Worm (Caenorhabditis elegans) whole organism, young adult: ENCODE measurements around the gene M05D6.1.

Experiments
- F33H1.4 ChIP-seq: fragments of 200-800 bp; sonication (Bioruptor generic); IDR thresholded peaks from 2 replicates; pipeline ENCODE4 v1.3.6; 2022; ENCODE audit warnings: missing genetic modification reagents, missing genetic modification characterization, missing compliant biosample characterization
- F37B4.10 ChIP-seq: fragments of 200-800 bp; sonication (Bioruptor generic); IDR thresholded peaks from 2 replicates; pipeline ENCODE4 v1.3.6; 2022; ENCODE audit warnings: missing genetic modification characterization, missing compliant biosample characterization
- Y53F4B.3 ChIP-seq: fragments of 200-800 bp; sonication (Bioruptor generic); IDR thresholded peaks from 2 replicates; pipeline ENCODE4 v1.3.6; 2022; ENCODE audit warnings: missing genetic modification reagents, missing genetic modification characterization, missing compliant biosample characterization
- ama-1 ChIP-seq, 3 experiments: fragments of 150-350 bp in 1 of 3; sonication (generic microtip) in 2 of 3; optimal IDR thresholded peaks; 2 replicates each; lab custom pipeline; 2014 to 2018; ENCODE audit warnings: missing biosample characterization in 2 of 3, missing genetic modification characterization in 2 of 3, missing genetic modification reagents in 2 of 3
- efl-1 ChIP-seq: fragments of 150-350 bp; optimal IDR thresholded peaks from 2 replicates; lab custom pipeline; 2014; ENCODE audit warnings: missing biosample characterization, missing genetic modification reagents, missing genetic modification characterization
- nhr-179 ChIP-seq: sonication (generic microtip); optimal IDR thresholded peaks from 2 replicates; lab custom pipeline; 2016; ENCODE audit warnings: mild to moderate bottlenecking, missing genetic modification characterization, missing compliant biosample characterization
- nhr-27 ChIP-seq: fragments of 200-800 bp; sonication (Bioruptor generic); optimal IDR thresholded peaks from 2 replicates; lab custom pipeline; 2018; ENCODE audit warnings: mild to moderate bottlenecking, missing genetic modification characterization, moderate library complexity, missing compliant biosample characterization
- pha-4 ChIP-seq: fragments of 150-350 bp; sonication (generic microtip); optimal IDR thresholded peaks from 2 replicates; lab custom pipeline; 2014; ENCODE audit warnings: missing biosample characterization, missing genetic modification reagents, missing genetic modification characterization
- tlf-1 ChIP-seq: fragments of 200-800 bp; sonication (Bioruptor generic); optimal IDR thresholded peaks from 2 replicates; lab custom pipeline; 2018; ENCODE audit warnings: mild to moderate bottlenecking, missing genetic modification characterization, missing compliant biosample characterization
- unc-130 ChIP-seq: sonication (generic microtip); optimal IDR thresholded peaks from 2 replicates; lab custom pipeline; 2016; ENCODE audit warnings: missing genetic modification reagents, missing genetic modification characterization, missing compliant biosample characterization
- unc-62 ChIP-seq: fragments of 150-350 bp; optimal IDR thresholded peaks from 2 replicates; lab custom pipeline; 2014; ENCODE audit warnings: missing biosample characterization, missing genetic modification reagents, missing genetic modification characterization

DNA sequence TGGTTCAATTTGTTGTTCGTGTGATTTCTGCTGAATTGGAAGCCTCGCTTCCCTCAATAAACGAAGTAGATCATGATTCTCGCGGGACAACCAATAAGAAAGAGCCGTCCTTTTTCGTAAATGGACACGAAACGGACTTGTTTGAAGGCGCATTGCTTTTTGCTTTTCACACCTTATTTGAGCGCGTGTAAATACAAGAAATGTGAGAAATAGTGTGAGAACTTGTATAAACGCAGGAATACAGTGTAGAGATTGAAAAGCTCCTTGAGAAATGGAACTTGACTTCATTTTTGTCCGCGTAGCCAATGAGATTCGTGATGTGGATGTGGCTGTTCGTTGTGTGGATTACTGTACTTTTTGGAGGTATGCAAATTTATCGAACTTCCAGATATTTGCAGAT, 45.4 kb upstream of the M05D6.1 start, which contains the start of gene cht-2:
- no peak for TF ChIP-seq ama-1 (optimal IDR thresholded peaks at IDR 0.05; lab: Kevin White, UChicago)
- no peak for TF ChIP-seq ama-1 (GFP tag; optimal IDR thresholded peaks at IDR 0.05; lab: Kevin White, UChicago)
- no peak for TF ChIP-seq pha-4 (tag; lab: Kevin White, UChicago)
- TF ChIP-seq tlf-1 (GFP tag; lab: Kevin White, UChicago): no peak
- TF ChIP-seq unc-62 (GFP tag; lab: Kevin White, UChicago): no peak
- TF ChIP-seq unc-130 (GFP tag; lab: Kevin White, UChicago): no peak
- TF ChIP-seq Y53F4B.3: no peak
- no peak for TF ChIP-seq nhr-179 (tag; lab: Kevin White, UChicago)
- TF ChIP-seq efl-1: no peak
- no peak for TF ChIP-seq F33H1.4 (GFP tag; lab: Robert Waterston, UW)
- no peak for TF ChIP-seq nhr-27 (tag; lab: Kevin White, UChicago)
- TF ChIP-seq F37B4.10: no peak
